Worm (Caenorhabditis elegans): ENCODE data around the gene Y62E10A.20.
A peak's percentile ranks its signal among the peaks of the same experiment; 100 is the strongest.

Y62E10A.20 gene

DNA sequence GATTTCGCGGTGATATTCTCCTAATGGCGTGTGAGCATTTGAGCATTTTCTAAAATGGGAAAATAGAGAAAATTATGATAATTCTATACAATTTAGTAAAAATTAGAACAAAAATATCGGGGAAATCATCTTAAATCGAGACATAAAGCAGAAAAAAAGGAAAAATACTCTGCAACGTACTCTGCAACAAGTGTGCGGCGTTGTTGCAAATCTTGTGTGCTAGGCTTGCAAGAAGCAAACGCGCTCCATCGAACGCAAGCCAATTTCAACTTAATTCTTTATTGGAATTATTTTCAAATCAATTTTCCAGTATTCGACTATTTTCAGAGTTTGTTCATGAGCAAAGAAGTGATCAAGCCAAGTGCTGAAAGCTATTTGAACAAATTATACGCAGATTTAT lies at the start of gene Y62E10A.20, which contains the start of the genes Y62E10A.23 and mdt-9 (continued):
- TF ChIP-seq dmd-9 (GFP tag; IDR thresholded peaks at IDR 0.05) (no peak), pqm-1 (tag; optimal IDR thresholded peaks at IDR 0.05) (no peak), tag-97 (GFP tag; IDR thresholded peaks at IDR 0.05) (no peak), unc-62 (GFP tag; optimal IDR thresholded peaks at IDR 0.05 in 1 of 2) (no peak), unc-62 (tag; optimal IDR thresholded peaks at IDR 0.05) (no peak), mes-2 (tag; optimal IDR thresholded peaks at IDR 0.05; ENCODE audit: poor library complexity, severe bottlenecking) (peak; percentile 94), hlh-30 (tag; optimal IDR thresholded peaks at IDR 0.05; ENCODE audit: insufficient read depth) (peak; percentile 45), lin-39 (tag; optimal IDR thresholded peaks at IDR 0.05) (no peak), ztf-7 (tag; optimal IDR thresholded peaks at IDR 0.05) (peak; percentile 65), ceh-32 (tag; optimal IDR thresholded peaks at IDR 0.05; ENCODE audit: poor library complexity) (no peak), dve-1 (tag; optimal IDR thresholded peaks at IDR 0.05; ENCODE audit: insufficient read depth) (peak; percentile 70), lin-15B (tag; optimal IDR thresholded peaks at IDR 0.05) (peak; percentile 7), madf-5 (GFP tag; IDR thresholded peaks at IDR 0.05) (no peak), lin-38 (GFP tag; IDR thresholded peaks at IDR 0.05) (peak; percentile 96), nhr-77 (tag; optimal IDR thresholded peaks at IDR 0.05) (peak; percentile 38), nhr-42 (GFP tag; IDR thresholded peaks at IDR 0.05) (no peak), lin-29 (GFP tag; IDR thresholded peaks at IDR 0.05) (no peak), zag-1 (tag; optimal IDR thresholded peaks at IDR 0.05) (no peak), duxl-1 (tag; optimal IDR thresholded peaks at IDR 0.05; ENCODE audit: poor library complexity) (no peak), egl-27 (tag; optimal IDR thresholded peaks at IDR 0.05) (no peak), aly-2 (tag; optimal IDR thresholded peaks at IDR 0.05) (no peak), mxl-3 (GFP tag; optimal IDR thresholded peaks at IDR 0.05) (no peak), hmg-1.1 (GFP tag; IDR thresholded peaks at IDR 0.05) (peak; percentile 59), nhr-28 (tag; optimal IDR thresholded peaks at IDR 0.05) (peak; percentile 30), dpl-1 (GFP tag; optimal IDR thresholded peaks at IDR 0.05) (peak; percentile 74), jun-1 (tag; optimal IDR thresholded peaks at IDR 0.05) (no peak), madf-9 (GFP tag; conservative IDR thresholded peaks at IDR 0.05) (no peak), zip-2 (tag; optimal IDR thresholded peaks at IDR 0.05) (no peak), lim-7 (GFP tag; IDR thresholded peaks at IDR 0.05) (no peak), snpc-1.2 (GFP tag; IDR thresholded peaks at IDR 0.05) (0 out of 2 replicates have a peak, but pooled peaks have one; percentile 67), rbr-2 (tag; optimal IDR thresholded peaks at IDR 0.05) (peak; percentile 61), lsy-2 (tag; optimal IDR thresholded peaks at IDR 0.05) (peak in 1 of 2 experiments; percentile 89), php-3 (GFP tag; IDR thresholded peaks at IDR 0.05) (no peak), mdl-1 (tag; optimal IDR thresholded peaks at IDR 0.05) (no peak), skn-1 (tag; optimal IDR thresholded peaks at IDR 0.05) (no peak), gei-8 (GFP tag; optimal IDR thresholded peaks at IDR 0.05) (no peak), zfp-3 (GFP tag; conservative IDR thresholded peaks at IDR 0.05) (no peak), unc-130 (GFP tag; optimal IDR thresholded peaks at IDR 0.05) (peak; percentile 78), set-16 (GFP tag; IDR thresholded peaks at IDR 0.05) (no peak), nhr-48 (tag; optimal IDR thresholded peaks at IDR 0.05) (no peak), daf-19 (GFP tag; conservative IDR thresholded peaks at IDR 0.05) (no peak), Y48G9A.11 (GFP tag; IDR thresholded peaks at IDR 0.05) (no peak), nhr-102 (tag; optimal IDR thresholded peaks at IDR 0.05) (peak; percentile 19), zip-11 (GFP tag; IDR thresholded peaks at IDR 0.05) (no peak), nhr-25 (tag; optimal IDR thresholded peaks at IDR 0.05; ENCODE audit: borderline replicate concordance, insufficient read depth) (no peak), nhr-41 (GFP tag; IDR thresholded peaks at IDR 0.05) (no peak), ceh-20 (GFP tag; IDR thresholded peaks at IDR 0.05) (no peak), ZK546.5 (tag; optimal IDR thresholded peaks at IDR 0.05) (no peak), ceh-44 (GFP tag; IDR thresholded peaks at IDR 0.05) (no peak), zfp-2 (tag; optimal IDR thresholded peaks at IDR 0.05) (no peak)

All from whole organism, L4 larva.